Worm (Caenorhabditis elegans) whole organism, L1 larva: ENCODE results near the gene rtfo-1.

Experiments
- C04F5.9 ChIP-seq: sonication (generic microtip); optimal IDR thresholded peaks from 2 replicates; lab custom pipeline; 2016; ENCODE audit warnings: missing genetic modification characterization, missing compliant biosample characterization
- C16A3.4 ChIP-seq: fragments of 150-350 bp; optimal IDR thresholded peaks from 2 replicates; lab custom pipeline; 2014; ENCODE audit warnings: missing biosample characterization, missing genetic modification characterization
- Y116A8C.19 ChIP-seq: sonication (generic microtip); optimal IDR thresholded peaks from 2 replicates; lab custom pipeline; 2016; ENCODE audit warnings: missing compliant biosample characterization, missing genetic modification characterization, borderline replicate concordance
- ama-1 ChIP-seq: fragments of 150-350 bp; optimal IDR thresholded peaks from 2 replicates; lab custom pipeline; 2014
- blmp-1 ChIP-seq: fragments of 150-350 bp; optimal IDR thresholded peaks from 2 replicates; lab custom pipeline; 2014; ENCODE audit warnings: missing biosample characterization, missing genetic modification characterization
- ceh-63 ChIP-seq: fragments of 200-800 bp; sonication (Bioruptor generic); optimal IDR thresholded peaks from 2 replicates; lab custom pipeline; 2018; ENCODE audit warnings: mild to moderate bottlenecking, missing genetic modification characterization, missing compliant biosample characterization
- ceh-8 ChIP-seq: fragments of 200-800 bp; sonication (Bioruptor generic); optimal IDR thresholded peaks from 2 replicates; lab custom pipeline; 2018; ENCODE audit warnings: mild to moderate bottlenecking, missing genetic modification characterization, moderate library complexity, missing compliant biosample characterization
- ceh-82 ChIP-seq, 3 experiments: fragments of 150-350 bp in 1 of 3; sonication (generic microtip) in 2 of 3; optimal IDR thresholded peaks; 2 replicates each; lab custom pipeline; 2014 to 2017; ENCODE audit warnings: missing biosample characterization in 3 of 3, missing genetic modification characterization in 3 of 3
- ceh-88 ChIP-seq: fragments of 200-800 bp; sonication (Bioruptor generic); IDR thresholded peaks from 2 replicates; pipeline ENCODE4 v1.3.6; 2022; ENCODE audit warnings: missing genetic modification characterization, missing compliant biosample characterization
- ceh-90 ChIP-seq: sonication (generic microtip); optimal IDR thresholded peaks from 2 replicates; lab custom pipeline; 2016; ENCODE audit warnings: missing genetic modification characterization, missing compliant biosample characterization
- ces-1 ChIP-seq: fragments of 150-350 bp; optimal IDR thresholded peaks from 2 replicates; lab custom pipeline; 2014; ENCODE audit warnings: missing biosample characterization, missing genetic modification reagents, missing genetic modification characterization
- dpl-1 ChIP-seq, 3 experiments: fragments of 150-350 bp in 2 of 3; sonication (generic microtip) in 1 of 3; optimal IDR thresholded peaks; 2 replicates each; lab custom pipeline; 2014 to 2017; ENCODE audit warnings: missing biosample characterization in 3 of 3, missing genetic modification characterization in 3 of 3, missing genetic modification reagents in 3 of 3
- efl-1 ChIP-seq, 4 experiments: fragments of 150-350 bp; optimal IDR thresholded peaks in 3 of 4; peaks in 1 of 4; 1 replicate in 1 of 4; 2 replicates in 3 of 4; lab custom pipeline; 2014; ENCODE audit warnings: missing biosample characterization in 2 of 4, missing genetic modification characterization in 2 of 4, missing genetic modification reagents in 2 of 4
- egl-13 ChIP-seq: sonication (generic microtip); optimal IDR thresholded peaks from 2 replicates; lab custom pipeline; 2016; ENCODE audit warnings: missing genotype, missing genetic modification reagents, missing genetic modification characterization, missing compliant biosample characterization
- egl-27 ChIP-seq, 2 experiments: fragments of 150-350 bp in 1 of 2; sonication (generic microtip); optimal IDR thresholded peaks; 3 replicates each; lab custom pipeline; 2017 to 2018; ENCODE audit warnings: missing biosample characterization in 2 of 2, missing genetic modification characterization in 2 of 2, missing genetic modification reagents in 2 of 2
- elt-2 ChIP-seq: sonication (generic microtip); optimal IDR thresholded peaks from 2 replicates; lab custom pipeline; 2016; ENCODE audit warnings: missing genetic modification characterization, mild to moderate bottlenecking, inconsistent platforms, missing compliant biosample characterization, missing genetic modification reagents
- elt-3 ChIP-seq, 6 experiments: fragments of 150-350 bp in 1 of 6; sonication (generic microtip); optimal IDR thresholded peaks; 2 replicates each; lab custom pipeline; 2017 to 2018; ENCODE audit warnings: missing biosample characterization in 6 of 6, missing genetic modification characterization in 6 of 6, inconsistent platforms in 1 of 6
- ets-5 ChIP-seq: fragments of 200-800 bp; sonication (Bioruptor generic); IDR thresholded peaks from 2 replicates; pipeline ENCODE4 v1.3.6; 2022; ENCODE audit warnings: missing genetic modification characterization, missing compliant biosample characterization
- fkh-4 ChIP-seq: sonication (generic microtip); optimal IDR thresholded peaks from 2 replicates; lab custom pipeline; 2016; ENCODE audit warnings: missing compliant biosample characterization, missing genetic modification characterization, borderline replicate concordance
- grh-1 ChIP-seq: fragments of 200-800 bp; sonication (Bioruptor generic); IDR thresholded peaks from 2 replicates; pipeline ENCODE4 v1.3.6; 2022; ENCODE audit warnings: missing genetic modification reagents, missing genetic modification characterization, missing compliant biosample characterization
- hlh-17 ChIP-seq: fragments of 200-800 bp; sonication (Bioruptor generic); optimal IDR thresholded peaks from 2 replicates; lab custom pipeline; 2018; ENCODE audit warnings: missing genetic modification characterization, mild to moderate bottlenecking, missing compliant biosample characterization, moderate library complexity, borderline replicate concordance
- hlh-4 ChIP-seq: sonication (generic microtip); optimal IDR thresholded peaks from 2 replicates; lab custom pipeline; 2016; ENCODE audit warnings: mild to moderate bottlenecking, missing genetic modification characterization, missing compliant biosample characterization
- hpl-2 ChIP-seq: fragments of 150-350 bp; optimal IDR thresholded peaks from 2 replicates; lab custom pipeline; 2014; ENCODE audit warnings: missing biosample characterization, missing genetic modification reagents, missing genetic modification characterization
- lin-35 ChIP-seq, 2 experiments: fragments of 150-350 bp; optimal IDR thresholded peaks; 2 replicates each; lab custom pipeline; 2014; ENCODE audit warnings: missing biosample characterization in 2 of 2, missing genetic modification characterization in 2 of 2, missing genetic modification reagents in 2 of 2
- lsy-2 ChIP-seq, 2 experiments: fragments of 150-350 bp; optimal IDR thresholded peaks; 2 replicates each; lab custom pipeline; 2014; ENCODE audit warnings: missing biosample characterization in 2 of 2, missing genetic modification characterization in 2 of 2
- mab-9 ChIP-seq: fragments of 200-800 bp; sonication (Bioruptor generic); IDR thresholded peaks from 2 replicates; pipeline ENCODE4 v1.3.6; 2022; ENCODE audit warnings: missing genetic modification reagents, missing genetic modification characterization, missing compliant biosample characterization
- mdl-1 ChIP-seq, 2 experiments: fragments of 150-350 bp; optimal IDR thresholded peaks; 2 replicates each; lab custom pipeline; 2014 to 2017; ENCODE audit warnings: missing biosample characterization in 2 of 2, missing genetic modification characterization in 2 of 2, inconsistent platforms in 1 of 2
- mef-2 ChIP-seq: fragments of 150-350 bp; optimal IDR thresholded peaks from 2 replicates; lab custom pipeline; 2014; ENCODE audit warnings: missing biosample characterization, missing genetic modification characterization
- mep-1 ChIP-seq: fragments of 150-350 bp; optimal IDR thresholded peaks from 2 replicates; lab custom pipeline; 2014; ENCODE audit warnings: missing biosample characterization, missing genetic modification characterization
- nhr-11 ChIP-seq: fragments of 150-350 bp; optimal IDR thresholded peaks from 2 replicates; lab custom pipeline; 2014; ENCODE audit warnings: missing biosample characterization, missing genetic modification characterization
- nhr-20 ChIP-seq: sonication (generic microtip); optimal IDR thresholded peaks from 2 replicates; lab custom pipeline; 2016; ENCODE audit warnings: mild to moderate bottlenecking, missing genetic modification characterization, missing compliant biosample characterization
- nhr-28 ChIP-seq: fragments of 150-350 bp; optimal IDR thresholded peaks from 2 replicates; lab custom pipeline; 2014; ENCODE audit warnings: missing biosample characterization, missing genetic modification characterization
- nhr-76 ChIP-seq: sonication (generic microtip); optimal IDR thresholded peaks from 2 replicates; lab custom pipeline; 2017; ENCODE audit warnings: missing biosample characterization, missing genetic modification characterization
- nhr-77 ChIP-seq: fragments of 150-350 bp; optimal IDR thresholded peaks from 2 replicates; lab custom pipeline; 2014; ENCODE audit warnings: missing biosample characterization, missing genetic modification characterization
- nhr-84 ChIP-seq: sonication (generic microtip); optimal IDR thresholded peaks from 2 replicates; lab custom pipeline; 2017; ENCODE audit warnings: missing biosample characterization, missing genetic modification characterization
- nhr-85 ChIP-seq: sonication (generic microtip); peaks from one replicate; lab custom pipeline; 2016; ENCODE audit warnings: missing genetic modification characterization, inconsistent platforms, missing compliant biosample characterization
- nhr-90 ChIP-seq: sonication (generic microtip); optimal IDR thresholded peaks from 2 replicates; lab custom pipeline; 2016; ENCODE audit warnings: mild to moderate bottlenecking, missing genetic modification characterization, missing compliant biosample characterization; ENCODE audit not compliant: poor library complexity
- pax-3 ChIP-seq: fragments of 200-800 bp; sonication (Bioruptor generic); optimal IDR thresholded peaks from 2 replicates; lab custom pipeline; 2018; ENCODE audit warnings: mild to moderate bottlenecking, missing genetic modification characterization, moderate library complexity, missing compliant biosample characterization
- pqm-1 ChIP-seq: sonication (generic microtip); optimal IDR thresholded peaks from 3 replicates; lab custom pipeline; 2017; ENCODE audit warnings: missing biosample characterization, missing genetic modification characterization
- snpc-4 ChIP-seq: fragments of 150-350 bp; optimal IDR thresholded peaks from 2 replicates; lab custom pipeline; 2014; ENCODE audit warnings: missing biosample characterization, missing genetic modification characterization
- snu-23 ChIP-seq: sonication (generic microtip); optimal IDR thresholded peaks from 2 replicates; lab custom pipeline; 2016; ENCODE audit warnings: missing genetic modification characterization, missing compliant biosample characterization
- sox-4 ChIP-seq: sonication (generic microtip); optimal IDR thresholded peaks from 2 replicates; lab custom pipeline; 2016; ENCODE audit warnings: missing genetic modification characterization, missing compliant biosample characterization
- sptf-1 ChIP-seq: fragments of 150-350 bp; optimal IDR thresholded peaks from 2 replicates; lab custom pipeline; 2014; ENCODE audit warnings: missing biosample characterization, missing genetic modification characterization
- sup-37 ChIP-seq: fragments of 200-800 bp; sonication (Bioruptor generic); optimal IDR thresholded peaks from 2 replicates; lab custom pipeline; 2018; ENCODE audit warnings: mild to moderate bottlenecking, missing genetic modification characterization, missing compliant biosample characterization
- swsn-7 ChIP-seq: sonication (generic microtip); optimal IDR thresholded peaks from 2 replicates; lab custom pipeline; 2016; ENCODE audit warnings: missing genetic modification characterization, missing compliant biosample characterization
- tbx-2 ChIP-seq: sonication (generic microtip); optimal IDR thresholded peaks from 2 replicates; lab custom pipeline; 2016; ENCODE audit warnings: missing genetic modification characterization, missing compliant biosample characterization
- tlp-1 ChIP-seq: fragments of 150-350 bp; optimal IDR thresholded peaks from 2 replicates; lab custom pipeline; 2014; ENCODE audit warnings: missing biosample characterization, missing genetic modification characterization
- unc-130 ChIP-seq: fragments of 150-350 bp; optimal IDR thresholded peaks from 2 replicates; lab custom pipeline; 2017; ENCODE audit warnings: missing biosample characterization, missing genetic modification characterization, inconsistent platforms
- unc-30 ChIP-seq: sonication (generic microtip); optimal IDR thresholded peaks from 2 replicates; lab custom pipeline; 2017; ENCODE audit warnings: missing biosample characterization, missing genetic modification characterization
- xbp-1 ChIP-seq: sonication (generic microtip); optimal IDR thresholded peaks from 2 replicates; lab custom pipeline; 2016; ENCODE audit warnings: missing genetic modification characterization, missing compliant biosample characterization
- zip-4 ChIP-seq: fragments of 200-800 bp; sonication (Bioruptor generic); optimal IDR thresholded peaks from 2 replicates; lab custom pipeline; 2018; ENCODE audit warnings: mild to moderate bottlenecking, missing genetic modification characterization, moderate library complexity, missing compliant biosample characterization
- ztf-11 ChIP-seq, 2 experiments: sonication (generic microtip); optimal IDR thresholded peaks; 2 replicates each; lab custom pipeline; 2016 to 2017; ENCODE audit warnings: missing genetic modification characterization in 2 of 2, missing biosample characterization in 1 of 2, missing compliant biosample characterization in 1 of 2

The rtfo-1 gene

ce11 chrV:9561624-9562179 is 20.7 kb downstream of the rtfo-1 start, which contains the start of gene rgef-1 (continued):
- TF ChIP-seq elt-3 (tag; optimal IDR thresholded peaks at IDR 0.05; lab: Kevin White, UChicago) (no peak), unc-30 (tag; lab: Kevin White, UChicago) (no peak), nhr-90 (tag; lab: Kevin White, UChicago) (no peak), pax-3 (tag; lab: Kevin White, UChicago) (peak; percentile 3), hlh-17 (GFP tag; lab: Kevin White, UChicago) (no peak), C16A3.4 (no peak), ets-5 (GFP tag; lab: Robert Waterston, UW) (no peak), ceh-63 (GFP tag; lab: Kevin White, UChicago) (no peak), fkh-4 (tag; lab: Kevin White, UChicago) (no peak), ceh-82 (tag; optimal IDR thresholded peaks at IDR 0.05; lab: Kevin White, UChicago) (peak; percentile 30 to 82 (median 59)), zip-4 (GFP tag; lab: Kevin White, UChicago) (no peak), sptf-1 (tag; lab: Kevin White, UChicago) (no peak), mef-2 (tag; lab: Kevin White, UChicago) (peak; percentile 80), grh-1 (GFP tag; lab: Robert Waterston, UW) (no peak), pqm-1 (no peak), nhr-85 (tag; lab: Kevin White, UChicago) (no peak), snu-23 (GFP tag; lab: Kevin White, UChicago) (peak; percentile 36), unc-130 (tag; lab: Kevin White, UChicago) (no peak), ceh-88 (GFP tag; lab: Robert Waterston, UW) (no peak), Y116A8C.19 (tag; lab: Kevin White, UChicago) (no peak), hlh-4 (no peak), C04F5.9 (tag; lab: Kevin White, UChicago) (no peak), egl-13 (peak; percentile 79), mdl-1 (tag; optimal IDR thresholded peaks at IDR 0.05; lab: Kevin White, UChicago) (no peak), sox-4 (tag; lab: Kevin White, UChicago) (no peak), swsn-7 (tag; lab: Kevin White, UChicago) (peak; percentile 71), blmp-1 (no peak), hpl-2 (GFP tag; lab: Kevin White, UChicago) (no peak), sup-37 (no peak), ceh-8 (peak; percentile 17), efl-1 (optimal IDR thresholded peaks at IDR 0.05; lab: Kevin White, UChicago) (peak; percentile 30 to 34), efl-1 (GFP tag; optimal IDR thresholded peaks at IDR 0.05 in 1 of 2; lab: Kevin White, UChicago) (peak in 1 of 2 experiments; percentile 3), egl-27 (tag; optimal IDR thresholded peaks at IDR 0.05; lab: Kevin White, UChicago) (peak in 1 of 2 experiments; percentile 27), ces-1 (no peak), mep-1 (tag; lab: Kevin White, UChicago) (no peak), ztf-11 (tag; optimal IDR thresholded peaks at IDR 0.05; lab: Kevin White, UChicago) (peak in 1 of 2 experiments; percentile 26), ceh-90 (tag; lab: Kevin White, UChicago) (no peak), tlp-1 (tag; lab: Kevin White, UChicago) (no peak), lin-35 (GFP tag; optimal IDR thresholded peaks at IDR 0.05; lab: Kevin White, UChicago) (peak in 1 of 2 experiments; percentile 51), xbp-1 (tag; lab: Kevin White, UChicago) (peak; percentile 23), nhr-28 (tag; lab: Kevin White, UChicago) (no peak), ama-1 (lab: Kevin White, UChicago) (no peak), nhr-11 (no peak), lsy-2 (tag; optimal IDR thresholded peaks at IDR 0.05; lab: Kevin White, UChicago) (peak; percentile 41 to 60), nhr-77 (tag; lab: Kevin White, UChicago) (no peak), snpc-4 (tag; lab: Kevin White, UChicago) (no peak), dpl-1 (GFP tag; optimal IDR thresholded peaks at IDR 0.05; lab: Kevin White, UChicago) (peak in 1 of 3 experiments; percentile 25), nhr-84 (tag; lab: Kevin White, UChicago) (no peak), nhr-76 (tag; lab: Kevin White, UChicago) (no peak), nhr-20 (peak; percentile 6), tbx-2 (tag; lab: Kevin White, UChicago) (peak; percentile 47), mab-9 (no peak), elt-2 (no peak)
